Worm (Caenorhabditis elegans) whole organism, L1 larva: ENCODE data around the gene K10H10.4.
A peak's percentile ranks its signal among the peaks of the same experiment; 100 is the strongest.

Source experiments
- C04F5.9 ChIP-seq: sonication (generic microtip); optimal IDR thresholded peaks from 2 replicates; lab custom pipeline; 2016; ENCODE audit warnings: missing genetic modification characterization, missing compliant biosample characterization
- aha-1 ChIP-seq: fragments of 150-350 bp; optimal IDR thresholded peaks from 2 replicates; lab custom pipeline; 2014; ENCODE audit warnings: missing biosample characterization, missing genetic modification characterization
- alr-1 ChIP-seq: fragments of 200-800 bp; sonication (Bioruptor generic); optimal IDR thresholded peaks from 2 replicates; lab custom pipeline; 2018; ENCODE audit warnings: borderline replicate concordance, mild to moderate bottlenecking, missing genetic modification characterization, missing compliant biosample characterization
- ama-1 ChIP-seq: fragments of 150-350 bp; optimal IDR thresholded peaks from 2 replicates; lab custom pipeline; 2014
- blmp-1 ChIP-seq: fragments of 150-350 bp; optimal IDR thresholded peaks from 2 replicates; lab custom pipeline; 2014; ENCODE audit warnings: missing biosample characterization, missing genetic modification characterization
- ceh-63 ChIP-seq: fragments of 200-800 bp; sonication (Bioruptor generic); optimal IDR thresholded peaks from 2 replicates; lab custom pipeline; 2018; ENCODE audit warnings: mild to moderate bottlenecking, missing genetic modification characterization, missing compliant biosample characterization
- ceh-8 ChIP-seq: fragments of 200-800 bp; sonication (Bioruptor generic); optimal IDR thresholded peaks from 2 replicates; lab custom pipeline; 2018; ENCODE audit warnings: mild to moderate bottlenecking, missing genetic modification characterization, moderate library complexity, missing compliant biosample characterization
- ceh-82 ChIP-seq, 3 experiments: fragments of 150-350 bp in 1 of 3; sonication (generic microtip) in 2 of 3; optimal IDR thresholded peaks; 2 replicates each; lab custom pipeline; 2014 to 2017; ENCODE audit warnings: missing biosample characterization in 3 of 3, missing genetic modification characterization in 3 of 3
- ceh-90 ChIP-seq: sonication (generic microtip); optimal IDR thresholded peaks from 2 replicates; lab custom pipeline; 2016; ENCODE audit warnings: missing genetic modification characterization, missing compliant biosample characterization
- ces-1 ChIP-seq: fragments of 150-350 bp; optimal IDR thresholded peaks from 2 replicates; lab custom pipeline; 2014; ENCODE audit warnings: missing biosample characterization, missing genetic modification reagents, missing genetic modification characterization
- dsc-1 ChIP-seq: sonication (generic microtip); optimal IDR thresholded peaks from 2 replicates; lab custom pipeline; 2016; ENCODE audit warnings: mild to moderate bottlenecking, missing genetic modification characterization, missing compliant biosample characterization
- efl-1 ChIP-seq, 4 experiments: fragments of 150-350 bp; optimal IDR thresholded peaks in 3 of 4; peaks in 1 of 4; 1 replicate in 1 of 4; 2 replicates in 3 of 4; lab custom pipeline; 2014; ENCODE audit warnings: missing biosample characterization in 2 of 4, missing genetic modification characterization in 2 of 4, missing genetic modification reagents in 2 of 4
- efl-3 ChIP-seq: fragments of 200-800 bp; sonication (Bioruptor generic); optimal IDR thresholded peaks from 2 replicates; lab custom pipeline; 2018; ENCODE audit warnings: mild to moderate bottlenecking, missing genetic modification characterization, missing compliant biosample characterization
- egl-13 ChIP-seq: sonication (generic microtip); optimal IDR thresholded peaks from 2 replicates; lab custom pipeline; 2016; ENCODE audit warnings: missing genotype, missing genetic modification reagents, missing genetic modification characterization, missing compliant biosample characterization
- elt-3 ChIP-seq, 6 experiments: fragments of 150-350 bp in 1 of 6; sonication (generic microtip); optimal IDR thresholded peaks; 2 replicates each; lab custom pipeline; 2017 to 2018; ENCODE audit warnings: missing biosample characterization in 6 of 6, missing genetic modification characterization in 6 of 6, inconsistent platforms in 1 of 6
- fkh-8 ChIP-seq: sonication (generic microtip); optimal IDR thresholded peaks from 2 replicates; lab custom pipeline; 2016; ENCODE audit warnings: mild to moderate bottlenecking, missing genetic modification characterization, missing compliant biosample characterization
- fos-1 ChIP-seq: fragments of 150-350 bp; optimal IDR thresholded peaks from 2 replicates; lab custom pipeline; 2014; ENCODE audit warnings: missing biosample characterization, missing genetic modification characterization
- grh-1 ChIP-seq: fragments of 200-800 bp; sonication (Bioruptor generic); IDR thresholded peaks from 2 replicates; pipeline ENCODE4 v1.3.6; 2022; ENCODE audit warnings: missing genetic modification reagents, missing genetic modification characterization, missing compliant biosample characterization
- hlh-4 ChIP-seq: sonication (generic microtip); optimal IDR thresholded peaks from 2 replicates; lab custom pipeline; 2016; ENCODE audit warnings: mild to moderate bottlenecking, missing genetic modification characterization, missing compliant biosample characterization
- hpl-2 ChIP-seq: fragments of 150-350 bp; optimal IDR thresholded peaks from 2 replicates; lab custom pipeline; 2014; ENCODE audit warnings: missing biosample characterization, missing genetic modification reagents, missing genetic modification characterization
- isw-1 ChIP-seq: fragments of 200-800 bp; sonication (Bioruptor generic); IDR thresholded peaks from 2 replicates; pipeline ENCODE4 v1.3.6; 2022; ENCODE audit warnings: missing genetic modification characterization, missing compliant biosample characterization
- jun-1 ChIP-seq: fragments of 150-350 bp; optimal IDR thresholded peaks from 2 replicates; lab custom pipeline; 2014; ENCODE audit warnings: missing biosample characterization, missing genetic modification reagents, missing genetic modification characterization
- lin-14 ChIP-seq: fragments of 200-800 bp; sonication (Bioruptor generic); optimal IDR thresholded peaks from 2 replicates; lab custom pipeline; 2018; ENCODE audit warnings: mild to moderate bottlenecking, missing genetic modification characterization, moderate library complexity, missing compliant biosample characterization
- lin-35 ChIP-seq, 2 experiments: fragments of 150-350 bp; optimal IDR thresholded peaks; 2 replicates each; lab custom pipeline; 2014; ENCODE audit warnings: missing biosample characterization in 2 of 2, missing genetic modification characterization in 2 of 2, missing genetic modification reagents in 2 of 2
- lin-39 ChIP-seq: fragments of 150-350 bp; optimal IDR thresholded peaks from 2 replicates; lab custom pipeline; 2014; ENCODE audit warnings: missing biosample characterization, missing genetic modification reagents, missing genetic modification characterization
- lir-3 ChIP-seq: sonication (generic microtip); optimal IDR thresholded peaks from 2 replicates; lab custom pipeline; 2016; ENCODE audit warnings: mild to moderate bottlenecking, missing genetic modification characterization, moderate library complexity, missing compliant biosample characterization; ENCODE audit not compliant: poor library complexity
- mep-1 ChIP-seq: fragments of 150-350 bp; optimal IDR thresholded peaks from 2 replicates; lab custom pipeline; 2014; ENCODE audit warnings: missing biosample characterization, missing genetic modification characterization
- nhr-20 ChIP-seq: sonication (generic microtip); optimal IDR thresholded peaks from 2 replicates; lab custom pipeline; 2016; ENCODE audit warnings: mild to moderate bottlenecking, missing genetic modification characterization, missing compliant biosample characterization
- nhr-28 ChIP-seq: fragments of 150-350 bp; optimal IDR thresholded peaks from 2 replicates; lab custom pipeline; 2014; ENCODE audit warnings: missing biosample characterization, missing genetic modification characterization
- nhr-71 ChIP-seq: sonication (generic microtip); optimal IDR thresholded peaks from 2 replicates; lab custom pipeline; 2016; ENCODE audit warnings: mild to moderate bottlenecking, missing genetic modification characterization, moderate library complexity, missing compliant biosample characterization
- nhr-76 ChIP-seq: sonication (generic microtip); optimal IDR thresholded peaks from 2 replicates; lab custom pipeline; 2017; ENCODE audit warnings: missing biosample characterization, missing genetic modification characterization
- nhr-77 ChIP-seq: fragments of 150-350 bp; optimal IDR thresholded peaks from 2 replicates; lab custom pipeline; 2014; ENCODE audit warnings: missing biosample characterization, missing genetic modification characterization
- nhr-84 ChIP-seq: sonication (generic microtip); optimal IDR thresholded peaks from 2 replicates; lab custom pipeline; 2017; ENCODE audit warnings: missing biosample characterization, missing genetic modification characterization
- nhr-85 ChIP-seq: sonication (generic microtip); peaks from one replicate; lab custom pipeline; 2016; ENCODE audit warnings: missing genetic modification characterization, inconsistent platforms, missing compliant biosample characterization
- pax-3 ChIP-seq: fragments of 200-800 bp; sonication (Bioruptor generic); optimal IDR thresholded peaks from 2 replicates; lab custom pipeline; 2018; ENCODE audit warnings: mild to moderate bottlenecking, missing genetic modification characterization, moderate library complexity, missing compliant biosample characterization
- rnt-1 ChIP-seq: sonication (generic microtip); optimal IDR thresholded peaks from 2 replicates; lab custom pipeline; 2016; ENCODE audit warnings: mild to moderate bottlenecking, missing genetic modification characterization, moderate library complexity, missing compliant biosample characterization
- skn-1 ChIP-seq: fragments of 150-350 bp; optimal IDR thresholded peaks from 2 replicates; lab custom pipeline; 2014; ENCODE audit warnings: missing biosample characterization, missing genetic modification characterization
- sox-4 ChIP-seq: sonication (generic microtip); optimal IDR thresholded peaks from 2 replicates; lab custom pipeline; 2016; ENCODE audit warnings: missing genetic modification characterization, missing compliant biosample characterization
- sup-37 ChIP-seq: fragments of 200-800 bp; sonication (Bioruptor generic); optimal IDR thresholded peaks from 2 replicates; lab custom pipeline; 2018; ENCODE audit warnings: mild to moderate bottlenecking, missing genetic modification characterization, missing compliant biosample characterization
- tbx-2 ChIP-seq: sonication (generic microtip); optimal IDR thresholded peaks from 2 replicates; lab custom pipeline; 2016; ENCODE audit warnings: missing genetic modification characterization, missing compliant biosample characterization
- unc-130 ChIP-seq: fragments of 150-350 bp; optimal IDR thresholded peaks from 2 replicates; lab custom pipeline; 2017; ENCODE audit warnings: missing biosample characterization, missing genetic modification characterization, inconsistent platforms
- unc-30 ChIP-seq: sonication (generic microtip); optimal IDR thresholded peaks from 2 replicates; lab custom pipeline; 2017; ENCODE audit warnings: missing biosample characterization, missing genetic modification characterization
- unc-62 ChIP-seq: fragments of 150-350 bp; optimal IDR thresholded peaks from 2 replicates; lab custom pipeline; 2014; ENCODE audit warnings: missing biosample characterization, missing genetic modification reagents, missing genetic modification characterization
- unc-86 ChIP-seq: sonication (generic microtip); optimal IDR thresholded peaks from 2 replicates; lab custom pipeline; 2016; ENCODE audit warnings: missing genetic modification characterization, missing compliant biosample characterization
- unc-98 ChIP-seq: fragments of 200-800 bp; sonication (Bioruptor generic); IDR thresholded peaks from 2 replicates; pipeline ENCODE4 v1.3.6; 2022; ENCODE audit warnings: missing genetic modification characterization, missing compliant biosample characterization
- vab-15 ChIP-seq: sonication (generic microtip); optimal IDR thresholded peaks from 2 replicates; lab custom pipeline; 2017; ENCODE audit warnings: missing genotype, mild to moderate bottlenecking, missing genetic modification characterization, missing compliant biosample characterization
- xbp-1 ChIP-seq: sonication (generic microtip); optimal IDR thresholded peaks from 2 replicates; lab custom pipeline; 2016; ENCODE audit warnings: missing genetic modification characterization, missing compliant biosample characterization
- zip-4 ChIP-seq: fragments of 200-800 bp; sonication (Bioruptor generic); optimal IDR thresholded peaks from 2 replicates; lab custom pipeline; 2018; ENCODE audit warnings: mild to moderate bottlenecking, missing genetic modification characterization, moderate library complexity, missing compliant biosample characterization
- ztf-11 ChIP-seq, 2 experiments: sonication (generic microtip); optimal IDR thresholded peaks; 2 replicates each; lab custom pipeline; 2016 to 2017; ENCODE audit warnings: missing genetic modification characterization in 2 of 2, missing biosample characterization in 1 of 2, missing compliant biosample characterization in 1 of 2
- ztf-4 ChIP-seq: fragments of 150-350 bp; optimal IDR thresholded peaks from 2 replicates; lab custom pipeline; 2014; ENCODE audit warnings: missing biosample characterization, missing genetic modification characterization

K10H10.4 gene

DNA sequence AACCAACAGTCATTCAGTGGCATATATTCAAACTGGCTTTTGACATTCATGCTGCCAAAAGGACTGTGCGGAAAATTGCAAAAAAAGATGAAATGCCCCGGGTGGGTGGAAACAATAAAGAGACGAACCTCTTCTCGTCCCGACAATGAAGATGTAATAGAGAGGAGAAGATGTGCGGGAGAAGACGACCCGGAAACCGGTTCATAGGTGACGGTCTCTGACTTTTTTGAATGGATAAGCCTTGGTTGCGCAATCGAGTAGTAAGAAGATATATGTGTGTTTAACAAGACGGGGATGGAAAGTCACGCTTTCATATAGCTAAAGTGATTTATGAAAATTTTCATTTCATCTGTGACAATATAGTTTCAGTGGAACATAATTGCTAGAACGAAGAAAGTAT, 19.4 kb upstream of the K10H10.4 start (continued):
- TF ChIP-seq ztf-11 (tag; optimal IDR thresholded peaks at IDR 0.05; lab: Kevin White, UChicago): no peak
- TF ChIP-seq aha-1 (tag; lab: Kevin White, UChicago): no peak
- TF ChIP-seq unc-30 (tag; lab: Kevin White, UChicago): no peak
- no peak for TF ChIP-seq dsc-1
- TF ChIP-seq sox-4: no peak
- no peak for TF ChIP-seq fos-1 (tag; lab: Kevin White, UChicago)

DNA sequence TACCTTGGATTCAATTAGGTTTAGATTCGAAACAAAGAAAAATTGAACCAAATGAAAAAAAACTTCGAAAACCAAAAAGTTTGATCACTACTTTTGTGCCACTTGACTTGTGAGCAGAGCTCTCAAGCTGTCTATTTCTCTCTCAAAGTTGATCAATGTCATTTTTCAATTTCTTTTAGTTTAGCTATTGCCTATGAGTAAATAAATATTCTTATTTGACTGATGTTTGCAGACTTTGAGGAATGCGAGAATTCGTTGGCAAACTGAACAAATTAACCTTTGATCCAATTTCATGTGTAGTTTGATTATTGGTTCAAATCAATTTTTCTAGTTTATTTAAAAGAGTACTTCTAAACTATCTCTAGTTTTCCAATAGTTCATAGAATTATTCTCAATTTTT, 16.4 kb upstream of the K10H10.4 start:
- no peak for TF ChIP-seq ceh-8 (GFP tag; lab: Kevin White, UChicago)
- TF ChIP-seq pax-3 (tag; lab: Kevin White, UChicago): no peak
- no peak for TF ChIP-seq efl-1 (optimal IDR thresholded peaks at IDR 0.05; lab: Kevin White, UChicago)
- TF ChIP-seq efl-1 (GFP tag; optimal IDR thresholded peaks at IDR 0.05 in 1 of 2; lab: Kevin White, UChicago): peak in 1 of 2 experiments; percentile 62
- TF ChIP-seq lin-35 (GFP tag; optimal IDR thresholded peaks at IDR 0.05; lab: Kevin White, UChicago): no peak
- TF ChIP-seq ceh-90: no peak
- TF ChIP-seq C04F5.9: no peak
- no peak for TF ChIP-seq unc-62 (GFP tag; lab: Kevin White, UChicago)

DNA sequence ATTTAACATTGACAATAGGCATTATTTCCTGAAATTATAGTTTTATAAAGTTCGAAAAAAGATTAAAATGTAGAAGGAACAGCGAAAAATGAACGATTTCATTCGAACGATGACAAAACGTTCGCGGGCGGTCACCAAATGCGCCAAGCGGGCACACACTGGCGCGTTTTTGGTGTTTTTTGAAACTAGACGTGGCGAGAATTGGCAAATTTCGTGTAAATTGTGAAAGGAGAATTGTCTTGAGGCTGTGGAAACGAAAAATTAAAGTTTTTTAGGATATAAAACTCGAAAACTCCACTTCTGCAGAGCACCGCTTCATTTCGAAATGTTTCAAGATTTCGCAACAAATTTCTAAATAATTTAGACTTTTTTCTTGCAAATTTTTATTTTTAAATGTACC, 11.6 kb upstream of the K10H10.4 start, which contains the start of gene usp-14:
TSS of gene usp-14 (minus strand) at position 28 of the 400 bp plus-strand sequence.
- peak; percentile 79 for TF ChIP-seq nhr-85 (tag; lab: Kevin White, UChicago)
- no peak for TF ChIP-seq hpl-2 (GFP tag; lab: Kevin White, UChicago)
- TF ChIP-seq lir-3: peak; percentile 8
- TF ChIP-seq fkh-8: peak; percentile 55
- peak; percentile 0 for TF ChIP-seq pax-3 (tag; lab: Kevin White, UChicago)
- peak; percentile 30 for TF ChIP-seq unc-130 (tag; lab: Kevin White, UChicago)
- TF ChIP-seq xbp-1 (tag; lab: Kevin White, UChicago): peak; percentile 63
- TF ChIP-seq hlh-4 (tag; lab: Kevin White, UChicago): no peak
- TF ChIP-seq nhr-84 (tag; lab: Kevin White, UChicago): no peak
- no peak for TF ChIP-seq lin-39 (tag; lab: Kevin White, UChicago)
- TF ChIP-seq jun-1: peak; percentile 31
- peak; percentile 66 for TF ChIP-seq mep-1
- peak in 2 of 3 experiments; percentile 48 to 51 for TF ChIP-seq ceh-82 (tag; optimal IDR thresholded peaks at IDR 0.05; lab: Kevin White, UChicago)
- peak; percentile 69 for TF ChIP-seq blmp-1 (tag; lab: Kevin White, UChicago)
- no peak for TF ChIP-seq ceh-63 (GFP tag; lab: Kevin White, UChicago)
- TF ChIP-seq unc-30 (tag; lab: Kevin White, UChicago): no peak
- TF ChIP-seq vab-15 (tag; lab: Kevin White, UChicago): no peak
- TF ChIP-seq nhr-71 (tag; lab: Kevin White, UChicago): peak; percentile 74
- no peak for TF ChIP-seq aha-1 (tag; lab: Kevin White, UChicago)
- TF ChIP-seq egl-13 (tag; lab: Kevin White, UChicago): peak; percentile 20
- TF ChIP-seq nhr-20 (tag; lab: Kevin White, UChicago): peak; percentile 67
- no peak for TF ChIP-seq unc-98 (GFP tag; lab: Robert Waterston, UW)
- TF ChIP-seq lin-14 (GFP tag; lab: Kevin White, UChicago): peak; percentile 91
- no peak for TF ChIP-seq alr-1
- TF ChIP-seq skn-1 (tag; lab: Kevin White, UChicago): peak; percentile 96
- TF ChIP-seq ces-1: no peak
- no peak for TF ChIP-seq sup-37 (GFP tag; lab: Kevin White, UChicago)
- peak; percentile 72 for TF ChIP-seq rnt-1 (tag; lab: Kevin White, UChicago)
- peak; percentile 37; the same call in 1 of the 2 replicates for TF ChIP-seq grh-1 (GFP tag; lab: Robert Waterston, UW)
- TF ChIP-seq ztf-4 (tag; lab: Kevin White, UChicago): no peak
- no peak for TF ChIP-seq efl-3 (GFP tag; lab: Kevin White, UChicago)
- TF ChIP-seq unc-86 (tag; lab: Kevin White, UChicago): peak; percentile 30
- peak in 1 of 6 experiments; percentile 21 for TF ChIP-seq elt-3 (tag; optimal IDR thresholded peaks at IDR 0.05; lab: Kevin White, UChicago)
- no peak for TF ChIP-seq nhr-28 (tag; lab: Kevin White, UChicago)
- TF ChIP-seq zip-4: peak; percentile 50
- TF ChIP-seq isw-1 (GFP tag; lab: Robert Waterston, UW): peak; percentile 45
- TF ChIP-seq ama-1: no peak
- peak; percentile 66 for TF ChIP-seq tbx-2 (tag; lab: Kevin White, UChicago)
- peak; percentile 58 for TF ChIP-seq nhr-77
- TF ChIP-seq nhr-76: no peak
